Fruit fly (Drosophila melanogaster): ENCODE results near the gene CG31446.

DNA sequence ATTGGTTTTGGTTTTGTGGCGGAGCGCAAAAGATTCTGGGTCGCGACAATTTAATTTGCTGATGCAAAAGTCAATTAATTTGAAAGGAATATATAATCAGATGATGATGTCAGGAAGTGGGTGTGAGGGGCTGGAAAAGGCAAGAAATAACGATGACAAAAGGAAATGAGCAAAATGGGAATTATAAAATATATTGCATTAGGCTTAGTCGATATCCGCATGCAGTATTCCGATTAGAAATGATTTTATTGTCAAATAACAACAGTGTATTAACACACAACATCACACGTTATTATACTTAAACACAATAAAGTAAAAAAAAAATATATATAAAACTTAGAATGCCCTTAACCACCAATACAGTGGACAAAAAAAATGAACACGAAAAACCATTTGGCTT, 38.6 kb downstream of the CG31446 start, which contains the start of gene CG34274:
- TF ChIP-seq CTCF (optimal IDR thresholded peaks at IDR 0.05) (no peak), CG8478 (optimal IDR thresholded peaks at IDR 0.05) (no peak)
